Worm (Caenorhabditis elegans) whole organism, young adult: ENCODE data around the gene nhl-3.

Experiments
- B0019.2 ChIP-seq: fragments of 200-800 bp; sonication (Bioruptor generic); conservative IDR thresholded peaks from 2 replicates; pipeline ENCODE4 v1.3.6; 2022; ENCODE audit warnings: missing genetic modification reagents, missing genetic modification characterization, missing compliant biosample characterization
- F10E7.11 ChIP-seq: sonication (generic microtip); optimal IDR thresholded peaks from 2 replicates; lab custom pipeline; 2017; ENCODE audit warnings: mild to moderate bottlenecking, missing genetic modification characterization, moderate library complexity, missing compliant biosample characterization
- F22D6.2 ChIP-seq: sonication (generic microtip); optimal IDR thresholded peaks from 2 replicates; lab custom pipeline; 2016; ENCODE audit warnings: mild to moderate bottlenecking, missing genetic modification characterization, missing compliant biosample characterization
- F33H1.4 ChIP-seq: fragments of 200-800 bp; sonication (Bioruptor generic); IDR thresholded peaks from 2 replicates; pipeline ENCODE4 v1.3.6; 2022; ENCODE audit warnings: missing genetic modification reagents, missing genetic modification characterization, missing compliant biosample characterization
- F39B2.1 ChIP-seq: fragments of 200-800 bp; sonication (Bioruptor generic); IDR thresholded peaks from 2 replicates; pipeline ENCODE4 v1.3.6; 2022; ENCODE audit warnings: missing genetic modification reagents, missing genetic modification characterization, missing compliant biosample characterization
- F52B5.7 ChIP-seq: sonication (generic microtip); optimal IDR thresholded peaks from 2 replicates; lab custom pipeline; 2016; ENCODE audit warnings: mild to moderate bottlenecking, missing genetic modification characterization, missing compliant biosample characterization
- F57C9.4 ChIP-seq: sonication (generic microtip); optimal IDR thresholded peaks from 2 replicates; lab custom pipeline; 2017; ENCODE audit warnings: mild to moderate bottlenecking, missing genetic modification characterization, missing compliant biosample characterization
- ama-1 ChIP-seq, 3 experiments: fragments of 150-350 bp in 1 of 3; sonication (generic microtip) in 2 of 3; optimal IDR thresholded peaks; 2 replicates each; lab custom pipeline; 2014 to 2018; ENCODE audit warnings: missing biosample characterization in 2 of 3, missing genetic modification characterization in 2 of 3, missing genetic modification reagents in 2 of 3
- athp-1 ChIP-seq: sonication (generic microtip); optimal IDR thresholded peaks from 2 replicates; lab custom pipeline; 2017; ENCODE audit warnings: mild to moderate bottlenecking, missing genetic modification characterization, missing compliant biosample characterization
- attf-3 ChIP-seq: fragments of 200-800 bp; sonication (Bioruptor generic); conservative IDR thresholded peaks from 2 replicates; pipeline ENCODE4 v1.3.6; 2022; ENCODE audit warnings: missing genetic modification reagents, missing genetic modification characterization, missing compliant biosample characterization
- ceh-27 ChIP-seq: fragments of 200-800 bp; sonication (Bioruptor generic); optimal IDR thresholded peaks from 2 replicates; lab custom pipeline; 2018; ENCODE audit warnings: mild to moderate bottlenecking, missing genetic modification characterization, moderate library complexity, missing compliant biosample characterization
- ceh-40 ChIP-seq: fragments of 200-800 bp; sonication (Bioruptor generic); IDR thresholded peaks from 2 replicates; pipeline ENCODE4 v1.3.6; 2022; ENCODE audit warnings: missing genetic modification characterization, missing compliant biosample characterization
- die-1 ChIP-seq: sonication (generic microtip); optimal IDR thresholded peaks from 2 replicates; lab custom pipeline; 2016; ENCODE audit warnings: missing genotype, mild to moderate bottlenecking, missing genetic modification characterization, missing compliant biosample characterization
- efl-1 ChIP-seq: fragments of 150-350 bp; optimal IDR thresholded peaks from 2 replicates; lab custom pipeline; 2014; ENCODE audit warnings: missing biosample characterization, missing genetic modification reagents, missing genetic modification characterization
- egrh-3 ChIP-seq: fragments of 200-800 bp; sonication (Bioruptor generic); IDR thresholded peaks from 2 replicates; pipeline ENCODE4 v1.3.6; 2022; ENCODE audit warnings: missing genetic modification reagents, missing genetic modification characterization, missing compliant biosample characterization
- gei-17 ChIP-seq: fragments of 200-800 bp; sonication (Bioruptor generic); optimal IDR thresholded peaks from 2 replicates; lab custom pipeline; 2018; ENCODE audit warnings: mild to moderate bottlenecking, missing genetic modification characterization, missing compliant biosample characterization
- hlh-26 ChIP-seq: fragments of 200-800 bp; sonication (Bioruptor generic); conservative IDR thresholded peaks from 2 replicates; pipeline ENCODE4 v1.3.6; 2022; ENCODE audit warnings: missing genetic modification reagents, missing genetic modification characterization, missing compliant biosample characterization
- hmg-1.2 ChIP-seq: fragments of 200-800 bp; sonication (Bioruptor generic); IDR thresholded peaks from 2 replicates; pipeline ENCODE4 v1.3.6; 2022; ENCODE audit warnings: missing genetic modification reagents, missing genetic modification characterization, missing compliant biosample characterization
- hmg-20 ChIP-seq: fragments of 200-800 bp; sonication (Bioruptor generic); IDR thresholded peaks from 2 replicates; pipeline ENCODE4 v1.3.6; 2022; ENCODE audit warnings: missing genetic modification reagents, missing genetic modification characterization, missing compliant biosample characterization
- let-607 ChIP-seq, 2 experiments: fragments of 200-800 bp in 1 of 2; sonication (Bioruptor generic) in 1 of 2; sonication (generic microtip) in 1 of 2; optimal IDR thresholded peaks; 2 replicates each; lab custom pipeline; 2016 to 2018; ENCODE audit warnings: mild to moderate bottlenecking in 2 of 2, missing compliant biosample characterization in 2 of 2, missing genetic modification characterization in 2 of 2, moderate library complexity in 2 of 2, missing genotype in 1 of 2
- lin-26 ChIP-seq: fragments of 200-800 bp; sonication (Bioruptor generic); IDR thresholded peaks from 2 replicates; pipeline ENCODE4 v1.3.6; 2022; ENCODE audit warnings: missing genetic modification reagents, missing genetic modification characterization, missing compliant biosample characterization
- lin-54 ChIP-seq: fragments of 200-800 bp; sonication (Bioruptor generic); optimal IDR thresholded peaks from 2 replicates; lab custom pipeline; 2018; ENCODE audit warnings: mild to moderate bottlenecking, missing genetic modification characterization, missing compliant biosample characterization
- lsy-27 ChIP-seq: sonication (generic microtip); optimal IDR thresholded peaks from 2 replicates; lab custom pipeline; 2017; ENCODE audit warnings: missing genetic modification characterization, mild to moderate bottlenecking, missing compliant biosample characterization, antibody characterized with exemption, missing genotype, borderline replicate concordance; ENCODE audit not compliant: insufficient read depth
- madf-6 ChIP-seq: fragments of 200-800 bp; sonication (Bioruptor generic); IDR thresholded peaks from 2 replicates; pipeline ENCODE4 v1.3.6; 2022; ENCODE audit warnings: missing genetic modification reagents, missing genetic modification characterization, missing compliant biosample characterization
- mel-28 ChIP-seq: sonication (generic microtip); optimal IDR thresholded peaks from 2 replicates; lab custom pipeline; 2016; ENCODE audit warnings: borderline replicate concordance, mild to moderate bottlenecking, missing genetic modification characterization, missing compliant biosample characterization
- mxl-1 ChIP-seq: sonication (generic microtip); optimal IDR thresholded peaks from 2 replicates; lab custom pipeline; 2016; ENCODE audit warnings: missing genetic modification characterization, missing compliant biosample characterization
- nfya-1 ChIP-seq: sonication (generic microtip); optimal IDR thresholded peaks from 2 replicates; lab custom pipeline; 2017; ENCODE audit warnings: antibody characterized with exemption, missing compliant biosample characterization, missing genetic modification characterization, borderline replicate concordance; ENCODE audit not compliant: insufficient read depth
- nhr-27 ChIP-seq: fragments of 200-800 bp; sonication (Bioruptor generic); optimal IDR thresholded peaks from 2 replicates; lab custom pipeline; 2018; ENCODE audit warnings: mild to moderate bottlenecking, missing genetic modification characterization, moderate library complexity, missing compliant biosample characterization
- xnd-1 ChIP-seq: sonication (generic microtip); optimal IDR thresholded peaks from 2 replicates; lab custom pipeline; 2016; ENCODE audit warnings: missing genotype, missing genetic modification reagents, missing genetic modification characterization, missing compliant biosample characterization
- zfh-2 ChIP-seq: fragments of 200-800 bp; sonication (Bioruptor generic); conservative IDR thresholded peaks from 2 replicates; pipeline ENCODE4 v1.3.6; 2022; ENCODE audit warnings: missing genetic modification reagents, missing genetic modification characterization, missing compliant biosample characterization
- ztf-25 ChIP-seq: fragments of 200-800 bp; sonication (Bioruptor generic); IDR thresholded peaks from 2 replicates; pipeline ENCODE4 v1.3.6; 2022; ENCODE audit warnings: missing genetic modification reagents, missing genetic modification characterization, missing compliant biosample characterization

The nhl-3 gene

ce11 chrII:568776-569175, 33.1 kb downstream of the nhl-3 start, which contains the start of gene W08F4.5:
Gene W08F4.5, minus strand, starts transcription at chrII:568876.
- TF ChIP-seq let-607 (tag; optimal IDR thresholded peaks at IDR 0.05; lab: Kevin White, UChicago) (no peak), ceh-40 (GFP tag; lab: Robert Waterston, UW) (no peak), xnd-1 (no peak), hmg-20 (no peak), die-1 (no peak)

DNA sequence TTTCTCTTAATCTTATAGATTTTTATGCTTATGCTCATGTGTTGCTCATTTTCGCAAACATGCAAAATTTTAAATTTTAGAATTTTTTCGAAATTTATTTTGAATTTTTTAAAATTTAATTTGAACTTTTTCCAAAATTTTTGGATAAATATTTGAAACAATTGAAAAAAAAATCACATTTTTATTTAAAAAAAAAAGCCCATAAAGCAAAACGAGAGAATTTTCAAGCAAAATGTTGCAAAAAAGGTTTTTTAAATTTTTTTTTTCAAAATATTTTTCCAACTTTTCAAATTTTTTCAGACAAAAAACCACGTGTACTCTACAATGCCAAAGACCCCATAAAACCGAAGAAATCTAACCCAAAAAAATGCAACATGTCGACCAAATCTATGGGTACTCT, 45.7 kb downstream of the nhl-3 start, which contains the start of the genes C09E8.1 and C09E8.6:
Gene C09E8.1 (plus strand): TSS at position 301 of the 400 bp plus-strand sequence.
Gene C09E8.6 (plus strand): TSS at position 313 of the 400 bp plus-strand sequence.
- no peak for TF ChIP-seq lin-54 (GFP tag; lab: Kevin White, UChicago)
- no peak for TF ChIP-seq F57C9.4 (tag; lab: Kevin White, UChicago)
- no peak for TF ChIP-seq lin-26
- TF ChIP-seq ceh-27 (GFP tag; lab: Kevin White, UChicago): no peak
- no peak for TF ChIP-seq madf-6 (GFP tag; lab: Robert Waterston, UW)
- TF ChIP-seq F39B2.1 (GFP tag; lab: Robert Waterston, UW): no peak
- no peak for TF ChIP-seq nhr-27 (tag; lab: Kevin White, UChicago)
- TF ChIP-seq B0019.2 (GFP tag; lab: Robert Waterston, UW): no peak
- no peak for TF ChIP-seq ama-1 (optimal IDR thresholded peaks at IDR 0.05; lab: Kevin White, UChicago)
- TF ChIP-seq ama-1 (GFP tag; optimal IDR thresholded peaks at IDR 0.05; lab: Kevin White, UChicago): no peak
- TF ChIP-seq die-1: no peak
- no peak for TF ChIP-seq hlh-26 (GFP tag; lab: Robert Waterston, UW)
- TF ChIP-seq nfya-1 (tag; lab: Kevin White, UChicago): no peak

- TF ChIP-seq gei-17 (GFP tag; lab: Kevin White, UChicago) (no peak), hmg-1.2 (peak; percentile 43; the same call in 1 of the 2 replicates)
Measured at ce11 chrII:555371-555770, 46.5 kb downstream of the nhl-3 start.

ce11 chrII:551245-551904, 50.5 kb downstream of the nhl-3 start, which contains the start of gene lips-7:
Gene lips-7, plus strand, starts transcription at chrII:551854.
- TF ChIP-seq mel-28 (tag; lab: Kevin White, UChicago) (no peak), zfh-2 (GFP tag; lab: Robert Waterston, UW) (peak; percentile 73), nfya-1 (tag; lab: Kevin White, UChicago) (peak; percentile 39), ztf-25 (GFP tag; lab: Robert Waterston, UW) (no peak)
- TF ChIP-seq, all 124 proteins: peak for 2

DNA sequence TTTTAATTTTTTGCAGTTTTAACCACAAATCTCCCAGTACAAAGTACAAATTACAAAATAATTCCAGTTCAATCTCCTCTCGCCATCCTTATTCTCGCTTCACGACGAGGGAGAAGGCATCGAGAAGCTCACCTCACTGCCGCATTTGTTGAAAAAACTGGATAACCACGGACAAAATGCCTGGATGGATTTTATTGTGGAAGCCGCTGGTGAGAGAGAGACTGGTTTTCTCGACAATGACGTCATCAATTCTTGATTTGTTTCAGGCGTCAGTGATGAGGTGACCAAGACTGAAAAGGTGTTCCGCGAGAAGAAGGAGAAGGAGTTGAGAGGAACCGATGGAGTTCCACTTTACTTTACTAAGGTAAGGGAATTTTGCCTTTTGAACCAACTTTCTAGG, 52.4 kb downstream of the nhl-3 start:
- TF ChIP-seq zfh-2 (GFP tag; lab: Robert Waterston, UW) (no peak), mxl-1 (tag; lab: Kevin White, UChicago) (no peak), egrh-3 (GFP tag; lab: Robert Waterston, UW) (no peak), F52B5.7 (tag; lab: Kevin White, UChicago) (no peak), attf-3 (GFP tag; lab: Robert Waterston, UW) (no peak), F10E7.11 (no peak), F33H1.4 (GFP tag; lab: Robert Waterston, UW) (no peak), lsy-27 (tag; lab: Kevin White, UChicago) (no peak), efl-1 (GFP tag; lab: Kevin White, UChicago) (no peak), F22D6.2 (tag; lab: Kevin White, UChicago) (no peak), athp-1 (tag; lab: Kevin White, UChicago) (no peak)
